Fruit fly (Drosophila melanogaster) whole organism, embryonic: Measurements from ENCODE around the gene CG18596.

Experiments
- Atf6 ChIP-seq: fragments of 200-800 bp; sonication (Bioruptor generic); IDR thresholded peaks from 2 replicates; pipeline ENCODE4 v1.3.6; 2022; ENCODE audit warnings: missing biosample characterization, missing genetic modification characterization
- Bdp1 ChIP-seq: fragments of 200-800 bp; sonication (Bioruptor generic); optimal IDR thresholded peaks from 3 replicates; lab custom pipeline; 2016; ENCODE audit warnings: missing biosample characterization, missing genetic modification characterization
- CG10543 ChIP-seq: fragments of 200-800 bp; sonication (Bioruptor generic); optimal IDR thresholded peaks from 3 replicates; lab custom pipeline; 2017; ENCODE audit warnings: missing biosample characterization, mild to moderate bottlenecking, missing genetic modification characterization, moderate library complexity
- CG12769 ChIP-seq: fragments of 200-800 bp; sonication (Bioruptor generic); optimal IDR thresholded peaks from 2 replicates; lab custom pipeline; 2019; ENCODE audit warnings: missing biosample characterization, mild to moderate bottlenecking, missing genetic modification characterization, moderate library complexity
- CG14667 ChIP-seq: fragments of 200-800 bp; sonication (Bioruptor generic); IDR thresholded peaks from 2 replicates; pipeline ENCODE4 v1.3.6; 2022; ENCODE audit warnings: missing biosample characterization, missing genetic modification characterization
- CG15073 ChIP-seq: fragments of 200-800 bp; sonication (Bioruptor generic); optimal IDR thresholded peaks from 2 replicates; lab custom pipeline; 2016; ENCODE audit warnings: missing biosample characterization, missing genetic modification characterization
- CG1529 ChIP-seq: fragments of 200-800 bp; sonication (Bioruptor generic); optimal IDR thresholded peaks from 3 replicates; lab custom pipeline; 2018; ENCODE audit warnings: missing biosample characterization, missing genetic modification characterization
- CG15601 ChIP-seq: fragments of 200-800 bp; sonication (Bioruptor generic); optimal IDR thresholded peaks from 3 replicates; lab custom pipeline; 2019; ENCODE audit warnings: missing biosample characterization, mild to moderate bottlenecking, missing genetic modification characterization, moderate library complexity
- CG16779 ChIP-seq: fragments of 200-800 bp; sonication (Bioruptor generic); IDR thresholded peaks from 2 replicates; pipeline ENCODE4 v1.3.6; 2022; ENCODE audit warnings: missing biosample characterization, missing genetic modification characterization
- CG17612 ChIP-seq: fragments of 200-800 bp; sonication (Bioruptor generic); IDR thresholded peaks from 2 replicates; pipeline ENCODE4 v1.3.6; 2022; ENCODE audit warnings: missing biosample characterization, missing genetic modification characterization
- CG18599 ChIP-seq: fragments of 200-800 bp; sonication (Bioruptor generic); optimal IDR thresholded peaks from 3 replicates; lab custom pipeline; 2017; ENCODE audit warnings: missing biosample characterization, missing genetic modification characterization, mild to moderate bottlenecking, moderate library complexity, missing genetic modification reagents
- CG34376 ChIP-seq: fragments of 200-800 bp; sonication (Bioruptor generic); optimal IDR thresholded peaks from 2 replicates; lab custom pipeline; 2018; ENCODE audit warnings: missing biosample characterization, mild to moderate bottlenecking, missing genetic modification characterization
- CG3995 ChIP-seq: fragments of 200-800 bp; sonication (Bioruptor generic); optimal IDR thresholded peaks from 3 replicates; lab custom pipeline; 2016; ENCODE audit warnings: missing biosample characterization, missing genetic modification characterization
- CG6654 ChIP-seq: fragments of 200-800 bp; sonication (Bioruptor generic); optimal IDR thresholded peaks from 2 replicates; lab custom pipeline; 2017; ENCODE audit warnings: missing biosample characterization, mild to moderate bottlenecking, missing genetic modification characterization
- CG7745 ChIP-seq: fragments of 200-800 bp; sonication (Bioruptor generic); optimal IDR thresholded peaks from 2 replicates; lab custom pipeline; 2018; ENCODE audit warnings: missing biosample characterization, mild to moderate bottlenecking, missing genetic modification characterization, moderate library complexity
- CG8388 ChIP-seq: fragments of 200-800 bp; sonication (Bioruptor generic); optimal IDR thresholded peaks from 2 replicates; lab custom pipeline; 2019; ENCODE audit warnings: missing biosample characterization, mild to moderate bottlenecking, missing genetic modification characterization, moderate library complexity
- CG8765 ChIP-seq: fragments of 200-800 bp; sonication (Bioruptor generic); IDR thresholded peaks from 2 replicates; pipeline ENCODE4 v1.3.6; 2022; ENCODE audit warnings: missing biosample characterization, missing genetic modification characterization
- CoRest ChIP-seq: fragments of 200-800 bp; sonication (Bioruptor generic); optimal IDR thresholded peaks from 3 replicates; lab custom pipeline; 2018; ENCODE audit warnings: missing biosample characterization, mild to moderate bottlenecking, missing genetic modification characterization, moderate library complexity
- CrebB ChIP-seq: fragments of 200-800 bp; sonication (Bioruptor generic); optimal IDR thresholded peaks from 3 replicates; lab custom pipeline; 2018; ENCODE audit warnings: missing biosample characterization, mild to moderate bottlenecking, missing genetic modification characterization
- Elba2 ChIP-seq: fragments of 200-800 bp; sonication (Bioruptor generic); optimal IDR thresholded peaks from 3 replicates; lab custom pipeline; 2016; ENCODE audit warnings: missing biosample characterization, missing genetic modification characterization
- Fer2 ChIP-seq: fragments of 200-800 bp; sonication (Bioruptor generic); optimal IDR thresholded peaks from 2 replicates; lab custom pipeline; 2018; ENCODE audit warnings: missing biosample characterization, mild to moderate bottlenecking, missing genetic modification characterization, moderate library complexity
- HmgZ ChIP-seq: fragments of 200-800 bp; sonication (Bioruptor generic); optimal IDR thresholded peaks from 2 replicates; lab custom pipeline; 2018; ENCODE audit warnings: missing biosample characterization, mild to moderate bottlenecking, missing genetic modification characterization
- Hr78 ChIP-seq, 2 experiments: fragments of 200-800 bp in 1 of 2; fragments of >200 bp in 1 of 2; sonication (Bioruptor generic) in 1 of 2; optimal IDR thresholded peaks; 2 replicates each; lab custom pipeline; 2017 to 2019; ENCODE audit warnings: missing biosample characterization in 2 of 2, missing genetic modification characterization in 2 of 2, mild to moderate bottlenecking in 1 of 2, moderate library complexity in 1 of 2
- Max ChIP-seq: fragments of 200-800 bp; sonication (Bioruptor generic); optimal IDR thresholded peaks from 2 replicates; lab custom pipeline; 2016; ENCODE audit warnings: missing biosample characterization, mild to moderate bottlenecking, missing genetic modification characterization
- NFAT ChIP-seq: fragments of 200-800 bp; sonication (Bioruptor generic); IDR thresholded peaks from 2 replicates; pipeline ENCODE4 v1.3.6; 2022; ENCODE audit warnings: missing biosample characterization, missing genetic modification characterization
- NfI ChIP-seq: fragments of 200-800 bp; sonication (Bioruptor generic); optimal IDR thresholded peaks from 3 replicates; lab custom pipeline; 2018; ENCODE audit warnings: missing biosample characterization, mild to moderate bottlenecking, missing genetic modification characterization, moderate library complexity
- Sox102F ChIP-seq: fragments of 200-800 bp; sonication (Bioruptor generic); optimal IDR thresholded peaks from 2 replicates; lab custom pipeline; 2018; ENCODE audit warnings: missing biosample characterization, mild to moderate bottlenecking, missing genetic modification characterization, moderate library complexity
- Usf ChIP-seq: fragments of 200-800 bp; sonication (Bioruptor generic); optimal IDR thresholded peaks from 2 replicates; lab custom pipeline; 2017; ENCODE audit warnings: missing genotype, missing biosample characterization, missing genetic modification characterization
- bigmax ChIP-seq: fragments of 200-800 bp; sonication (Bioruptor generic); optimal IDR thresholded peaks from 2 replicates; lab custom pipeline; 2018; ENCODE audit warnings: missing biosample characterization, mild to moderate bottlenecking, missing genetic modification characterization
- cg ChIP-seq: fragments of 200-800 bp; sonication (Bioruptor generic); optimal IDR thresholded peaks from 3 replicates; lab custom pipeline; 2019; ENCODE audit warnings: missing biosample characterization, mild to moderate bottlenecking, missing genetic modification characterization, moderate library complexity
- chinmo ChIP-seq: fragments of 200-800 bp; sonication (Bioruptor generic); IDR thresholded peaks from 4 replicates; pipeline ENCODE4 v1.3.6; 2022; ENCODE audit warnings: missing biosample characterization, missing genetic modification characterization; ENCODE audit not compliant: partially characterized antibody
- crol ChIP-seq: fragments of 200-800 bp; sonication (Bioruptor generic); IDR thresholded peaks from 2 replicates; pipeline ENCODE4 v1.3.6; 2022; ENCODE audit warnings: missing biosample characterization, missing genetic modification characterization
- disco-r ChIP-seq: fragments of 200-800 bp; sonication (Bioruptor generic); optimal IDR thresholded peaks from 2 replicates; lab custom pipeline; 2016; ENCODE audit warnings: missing biosample characterization, missing genetic modification characterization
- exex ChIP-seq: fragments of 200-800 bp; sonication (Bioruptor generic); optimal IDR thresholded peaks from 4 replicates; lab custom pipeline; 2018; ENCODE audit warnings: missing biosample characterization, mild to moderate bottlenecking, missing genetic modification characterization, moderate library complexity
- fd64A ChIP-seq: fragments of 200-800 bp; sonication (Bioruptor generic); optimal IDR thresholded peaks from 3 replicates; lab custom pipeline; 2018; ENCODE audit warnings: missing biosample characterization, mild to moderate bottlenecking, missing genetic modification characterization
- grau ChIP-seq: fragments of 200-800 bp; optimal IDR thresholded peaks from 3 replicates; lab custom pipeline; 2019; ENCODE audit warnings: missing biosample characterization, mild to moderate bottlenecking, missing genetic modification characterization, moderate library complexity
- hth ChIP-seq: fragments of >200 bp; optimal IDR thresholded peaks from 2 replicates; lab custom pipeline; 2017; ENCODE audit warnings: inconsistent platforms
- kni ChIP-seq: fragments of 200-800 bp; sonication (Bioruptor generic); optimal IDR thresholded peaks from 3 replicates; lab custom pipeline; 2017; ENCODE audit warnings: mild to moderate bottlenecking, missing biosample characterization, missing genetic modification reagents, missing genetic modification characterization
- lab ChIP-seq: fragments of 200-800 bp; sonication (Bioruptor generic); optimal IDR thresholded peaks from 3 replicates; lab custom pipeline; 2017; ENCODE audit warnings: missing biosample characterization, missing genetic modification characterization, mild to moderate bottlenecking, moderate library complexity, missing genetic modification reagents
- lilli ChIP-seq: fragments of 200-800 bp; sonication (Bioruptor generic); optimal IDR thresholded peaks from 3 replicates; lab custom pipeline; 2016; ENCODE audit warnings: missing biosample characterization, missing genetic modification characterization
- lmd ChIP-seq: fragments of 200-800 bp; sonication (Bioruptor generic); IDR thresholded peaks from 2 replicates; pipeline ENCODE4 v1.3.6; 2022; ENCODE audit warnings: missing biosample characterization, missing genetic modification characterization
- pan ChIP-seq, 4 experiments: fragments of >200 bp in 3 of 4; fragments of 200-800 bp in 1 of 4; sonication (Bioruptor generic) in 1 of 4; optimal IDR thresholded peaks in 3 of 4; IDR thresholded peaks in 1 of 4; 2 replicates each; pipeline versions ENCODE4 v1.3.6 to Lab custom; 2017 to 2022; ENCODE audit warnings: missing biosample characterization in 2 of 4, missing genetic modification characterization in 2 of 4, mixed read lengths in 1 of 4
- pfk ChIP-seq: fragments of 200-800 bp; sonication (Bioruptor generic); optimal IDR thresholded peaks from 2 replicates; lab custom pipeline; 2018; ENCODE audit warnings: missing biosample characterization, mild to moderate bottlenecking, missing genetic modification characterization, moderate library complexity
- pum ChIP-seq: fragments of 200-800 bp; sonication (Bioruptor generic); optimal IDR thresholded peaks from 2 replicates; lab custom pipeline; 2016; ENCODE audit warnings: missing biosample characterization, missing genetic modification characterization
- sd ChIP-seq: fragments of 200-800 bp; sonication (Bioruptor generic); optimal IDR thresholded peaks from 3 replicates; lab custom pipeline; 2018; ENCODE audit warnings: missing biosample characterization, mild to moderate bottlenecking, missing genetic modification characterization, moderate library complexity
- sima ChIP-seq: fragments of 200-800 bp; sonication (Bioruptor generic); optimal IDR thresholded peaks from 2 replicates; lab custom pipeline; 2016; ENCODE audit warnings: missing biosample characterization, missing genetic modification characterization
- stc ChIP-seq: fragments of 200-800 bp; sonication (Bioruptor generic); IDR thresholded peaks from 2 replicates; pipeline ENCODE4 v1.3.6; 2022; ENCODE audit warnings: missing biosample characterization, missing genetic modification characterization
- ttk ChIP-seq: fragments of 200-800 bp; sonication (Bioruptor generic); IDR thresholded peaks from 2 replicates; pipeline ENCODE4 v2.1.2; 2022; ENCODE audit warnings: missing biosample characterization, missing genetic modification characterization
- zf30C ChIP-seq: fragments of 200-800 bp; sonication (Bioruptor generic); optimal IDR thresholded peaks from 3 replicates; lab custom pipeline; 2018; ENCODE audit warnings: missing biosample characterization, mild to moderate bottlenecking, missing genetic modification characterization

CG18596 gene

DNA sequence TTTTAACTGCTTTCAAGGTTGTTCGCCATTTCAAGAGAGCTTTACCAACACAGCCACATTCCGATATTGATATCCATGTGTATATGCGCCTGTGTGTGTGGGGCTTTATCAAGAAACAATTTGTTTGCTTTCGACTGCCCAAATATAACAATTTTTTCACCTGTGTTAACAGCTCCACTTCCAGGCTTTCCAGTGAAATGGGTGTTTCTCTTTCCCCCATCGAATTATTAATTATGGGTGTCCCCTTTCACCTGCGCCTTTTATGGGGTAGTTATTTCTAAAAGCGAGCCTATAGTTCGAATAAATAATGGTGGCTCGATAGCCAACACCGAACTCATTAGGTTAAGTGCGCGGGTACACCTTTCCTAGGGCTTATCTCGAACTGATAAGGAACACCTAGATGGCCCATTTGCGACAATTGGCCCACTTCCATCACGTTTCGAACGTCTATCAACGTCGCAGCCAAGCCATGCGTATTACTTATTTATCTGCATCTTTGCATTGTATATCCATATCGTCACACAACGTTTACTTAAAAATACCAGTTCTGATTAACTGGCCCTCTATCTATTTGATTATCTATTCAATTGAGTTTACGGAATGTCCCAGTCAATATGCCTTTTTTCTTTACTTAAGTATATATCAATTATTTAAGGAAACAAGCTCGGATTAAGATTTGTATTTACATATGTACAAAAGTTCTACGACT, 36.3 kb downstream of the CG18596 start (continued):
- peak in 1 of 2 experiments; percentile 32 for TF ChIP-seq Hr78 (GFP tag; optimal IDR thresholded peaks at IDR 0.05; lab: Kevin White, UChicago)
- no peak for TF ChIP-seq disco-r (GFP tag; lab: Kevin White, UChicago)
- no peak for TF ChIP-seq CoRest (tag; lab: Kevin White, UChicago)
- peak; percentile 91 for TF ChIP-seq exex (tag; lab: Kevin White, UChicago)
- peak; percentile 5 for TF ChIP-seq kni
- TF ChIP-seq cg (GFP tag; lab: Kevin White, UChicago), result peak; percentile 77
- TF ChIP-seq chinmo (GFP tag; lab: Robert Waterston, UW), result peak; percentile 52; the same call in 1 of the 4 replicates
- TF ChIP-seq CG12769 (tag; lab: Kevin White, UChicago), result peak; percentile 18
- TF ChIP-seq Atf6, result 0 out of 2 replicates have a peak, but pooled peaks have one; percentile 8
- TF ChIP-seq lab (GFP tag; lab: Kevin White, UChicago), result peak; percentile 50
- peak; percentile 9 for TF ChIP-seq fd64A
- TF ChIP-seq CG10543 (GFP tag; lab: Kevin White, UChicago), result peak; percentile 45
- TF ChIP-seq Max (GFP tag; lab: Kevin White, UChicago), result no peak
- TF ChIP-seq sd, result peak; percentile 56
- TF ChIP-seq pfk (GFP tag; lab: Kevin White, UChicago), result peak; percentile 88
- peak; percentile 53 for TF ChIP-seq CG34376
- TF ChIP-seq sima (GFP tag; lab: Kevin White, UChicago), result no peak
- TF ChIP-seq CG17612, result no peak
- TF ChIP-seq CG18599 (GFP tag; lab: Kevin White, UChicago), result peak; percentile 48
- no peak for TF ChIP-seq Sox102F (GFP tag; lab: Kevin White, UChicago)
- TF ChIP-seq CG16779, result peak; percentile 23; the same call in 1 of the 2 replicates

dm6 chr3R:22420911-22421310, 45.2 kb downstream of the CG18596 start, which contains the start of the genes Nop56 and mats:
TSS of gene Nop56 (minus strand) at chr3R:22421068.
TSS of gene mats (plus strand) at chr3R:22421161.
- TF ChIP-seq stc (GFP tag; lab: Robert Waterston, UW) (no peak), zf30C (GFP tag; lab: Kevin White, UChicago) (no peak), bigmax (peak; percentile 72), crol (GFP tag; lab: Robert Waterston, UW) (no peak), CG15073 (GFP tag; lab: Kevin White, UChicago) (no peak), Elba2 (GFP tag; lab: Kevin White, UChicago) (peak; percentile 84), CG6654 (no peak), CG8765 (GFP tag; lab: Robert Waterston, UW) (no peak), hth (lab: Kevin White, UChicago) (no peak), Usf (GFP tag; lab: Kevin White, UChicago) (peak; percentile 6), CG14667 (GFP tag; lab: Robert Waterston, UW) (no peak), grau (tag; lab: Kevin White, UChicago) (peak; percentile 20), CG1529 (GFP tag; lab: Kevin White, UChicago) (no peak), CG7745 (tag; lab: Kevin White, UChicago) (peak; percentile 21), pum (GFP tag; lab: Kevin White, UChicago) (no peak), ttk (GFP tag; lab: Robert Waterston, UW) (no peak), NFAT (GFP tag; lab: Robert Waterston, UW) (peak; percentile 13; the same call in 1 of the 2 replicates), Bdp1 (GFP tag; lab: Kevin White, UChicago) (no peak), CG8388 (GFP tag; lab: Kevin White, UChicago) (no peak), lmd (no peak), CrebB (no peak), CG3995 (GFP tag; lab: Kevin White, UChicago) (peak; percentile 40), NfI (GFP tag; lab: Kevin White, UChicago) (peak; percentile 21), Fer2 (tag; lab: Kevin White, UChicago) (no peak), pan (optimal IDR thresholded peaks at IDR 0.05; lab: Kevin White, UChicago) (no peak), pan (GFP tag; optimal IDR thresholded peaks at IDR 0.05 in 1 of 2, IDR thresholded peaks at IDR 0.05 in 1 of 2) (no peak), CG15601 (tag; lab: Kevin White, UChicago) (peak; percentile 25), lilli (GFP tag; lab: Kevin White, UChicago) (no peak), HmgZ (tag; lab: Kevin White, UChicago) (peak; percentile 45)
